Fruit fly (Drosophila melanogaster): Measurements from ENCODE around the gene Lip4.

Gene Lip4

DNA sequence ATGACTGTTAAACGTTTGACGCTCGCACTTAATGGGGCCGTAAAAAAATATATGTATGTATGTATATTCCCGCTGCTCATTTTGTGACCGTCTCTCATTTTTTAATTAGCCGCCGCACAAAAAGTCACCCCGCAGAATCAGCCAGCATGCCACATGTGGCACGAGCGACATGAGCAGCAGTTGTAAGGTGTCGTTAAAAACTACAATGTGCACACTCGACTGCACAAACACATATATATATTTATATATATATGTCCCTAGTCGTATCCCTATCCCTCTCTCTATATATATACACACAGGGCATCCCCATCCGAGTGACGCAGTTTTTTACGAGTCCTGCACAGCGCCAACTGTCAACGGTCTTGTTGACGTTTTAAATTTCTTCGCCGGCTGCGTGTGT, 26.3 kb downstream of the Lip4 start:
- TF ChIP-seq Sin3A (optimal IDR thresholded peaks at IDR 0.05) (no peak), psq (optimal IDR thresholded peaks at IDR 0.05) (no peak)

DNA sequence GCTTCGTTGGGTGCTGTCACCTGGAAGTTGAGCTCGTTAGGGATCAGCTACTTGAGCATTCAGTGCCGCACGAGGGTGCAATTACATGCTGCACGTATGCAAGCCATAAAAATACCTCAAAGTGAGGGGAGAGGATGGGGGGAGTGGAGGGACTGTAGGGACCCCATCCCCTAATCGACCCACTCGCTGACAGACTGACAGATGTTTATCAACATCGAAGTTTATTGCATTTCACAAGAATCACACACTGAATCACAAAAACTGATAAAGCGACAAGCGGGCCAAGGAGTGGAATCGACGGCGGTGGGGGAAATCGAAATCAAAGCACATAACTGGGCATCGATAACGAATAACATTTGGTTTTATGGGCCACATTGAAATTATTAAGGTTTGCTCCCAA, 27.3 kb downstream of the Lip4 start:
- TF ChIP-seq h (optimal IDR thresholded peaks at IDR 0.05) (no peak), psq (optimal IDR thresholded peaks at IDR 0.05) (no peak), Sin3A (optimal IDR thresholded peaks at IDR 0.05) (no peak), Myc (optimal IDR thresholded peaks at IDR 0.05) (no peak), insv (optimal IDR thresholded peaks at IDR 0.05) (no peak)

DNA sequence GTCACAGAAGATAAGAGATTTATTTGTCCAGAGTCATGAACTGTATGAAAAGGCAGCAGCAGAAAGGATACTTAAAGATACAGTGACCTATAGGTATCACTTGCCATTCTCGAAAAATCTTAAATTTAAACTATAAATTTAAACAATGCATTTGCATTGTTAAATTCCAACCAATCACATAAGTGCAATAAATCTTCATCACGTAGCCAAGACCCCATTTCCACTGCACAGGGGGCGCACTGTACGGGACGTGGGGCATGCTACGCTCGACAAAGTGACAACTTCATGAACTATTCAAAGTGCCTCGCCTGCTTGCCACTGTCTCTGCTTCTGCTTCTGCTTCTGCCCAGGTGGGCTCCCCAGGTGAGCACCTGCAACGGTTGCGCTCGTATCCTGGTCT, 27.9 kb downstream of the Lip4 start:
- TF ChIP-seq h (optimal IDR thresholded peaks at IDR 0.05) (no peak), psq (optimal IDR thresholded peaks at IDR 0.05) (no peak), Sin3A (optimal IDR thresholded peaks at IDR 0.05) (no peak), insv (optimal IDR thresholded peaks at IDR 0.05) (no peak)

DNA sequence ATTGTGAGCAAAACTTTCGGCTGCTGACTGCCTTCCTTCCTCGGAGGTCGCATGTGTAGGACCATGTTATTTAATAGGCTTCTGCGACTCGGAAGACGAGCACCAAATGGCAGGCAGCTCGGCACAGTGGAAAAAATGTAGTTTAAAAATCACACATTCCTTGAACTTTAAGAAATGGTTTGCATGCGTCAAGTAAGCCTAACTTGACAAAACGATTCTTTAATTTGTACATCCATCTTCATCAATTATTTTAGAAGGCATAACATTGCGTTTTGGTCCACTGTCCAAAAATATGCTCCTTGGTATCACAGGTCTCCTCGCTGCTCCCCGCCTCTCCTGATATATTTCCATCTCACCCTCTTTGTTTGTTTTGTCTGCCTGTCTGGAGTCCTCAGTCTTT, 38.3 kb downstream of the Lip4 start:
- no peak for TF ChIP-seq psq (optimal IDR thresholded peaks at IDR 0.05)
- TF ChIP-seq Sin3A (optimal IDR thresholded peaks at IDR 0.05), result no peak
- TF ChIP-seq Myc (optimal IDR thresholded peaks at IDR 0.05), result no peak
- no peak for TF ChIP-seq h (optimal IDR thresholded peaks at IDR 0.05)
- TF ChIP-seq insv (optimal IDR thresholded peaks at IDR 0.05), result no peak
- TF ChIP-seq ttk (optimal IDR thresholded peaks at IDR 0.05), result no peak

DNA sequence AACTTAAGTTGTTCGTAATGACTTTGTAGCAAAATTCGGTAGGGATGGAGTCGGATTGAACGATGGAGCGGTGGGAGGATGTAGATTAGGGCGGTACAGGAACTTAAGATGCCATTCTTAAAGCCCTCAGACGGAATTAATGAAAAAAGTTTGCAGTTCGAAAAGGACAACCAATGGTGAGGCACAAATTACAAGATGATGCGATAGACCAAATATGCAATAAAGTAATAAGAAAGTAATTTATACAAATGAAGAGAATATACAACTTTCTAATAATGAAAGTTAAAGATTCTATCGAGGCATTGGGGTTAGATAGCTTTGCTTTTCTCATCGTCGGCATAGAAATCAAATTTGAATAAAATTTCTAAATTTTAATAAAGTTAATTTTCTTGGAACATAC, 39.6 kb downstream of the Lip4 start, which contains the start of gene CG6138:
Gene CG6138, plus strand, starts transcription at position 301 of the 400 bp plus-strand sequence.
- no peak for TF ChIP-seq Myc (optimal IDR thresholded peaks at IDR 0.05)
- no peak for TF ChIP-seq h (optimal IDR thresholded peaks at IDR 0.05)
- TF ChIP-seq insv (optimal IDR thresholded peaks at IDR 0.05), result no peak
- TF ChIP-seq ttk (optimal IDR thresholded peaks at IDR 0.05), result no peak
- TF ChIP-seq psq (optimal IDR thresholded peaks at IDR 0.05), result no peak
- no peak for TF ChIP-seq Sin3A (optimal IDR thresholded peaks at IDR 0.05)

DNA sequence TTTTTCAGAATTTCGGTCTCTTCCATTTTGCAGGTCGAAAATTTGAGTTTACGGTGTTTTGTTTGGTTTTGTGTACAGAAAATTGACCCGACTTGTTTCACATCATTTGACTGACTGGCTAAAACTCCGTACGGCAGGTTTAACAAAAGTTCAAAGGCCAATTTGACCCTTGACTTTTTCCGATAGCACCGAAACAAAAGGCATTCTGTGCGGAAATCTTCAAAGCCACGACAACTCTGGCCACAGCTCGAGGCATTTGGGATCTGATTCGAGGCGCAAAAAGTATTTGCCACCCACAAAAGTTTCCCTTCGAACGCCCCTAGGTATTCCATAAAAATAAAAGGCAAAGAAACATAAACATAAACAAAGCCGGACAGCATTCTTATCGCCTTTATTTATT, 50.3 kb downstream of the Lip4 start, which contains the start of gene w-cup:
Gene w-cup, minus strand, starts transcription at position 101 of the 400 bp plus-strand sequence.
- TF ChIP-seq Sin3A (optimal IDR thresholded peaks at IDR 0.05), result no peak
- no peak for TF ChIP-seq h (optimal IDR thresholded peaks at IDR 0.05)
- no peak for TF ChIP-seq psq (optimal IDR thresholded peaks at IDR 0.05)
- no peak for TF ChIP-seq insv (optimal IDR thresholded peaks at IDR 0.05)
- TF ChIP-seq Myc (optimal IDR thresholded peaks at IDR 0.05), result no peak
- no peak for TF ChIP-seq ttk (optimal IDR thresholded peaks at IDR 0.05)

DNA sequence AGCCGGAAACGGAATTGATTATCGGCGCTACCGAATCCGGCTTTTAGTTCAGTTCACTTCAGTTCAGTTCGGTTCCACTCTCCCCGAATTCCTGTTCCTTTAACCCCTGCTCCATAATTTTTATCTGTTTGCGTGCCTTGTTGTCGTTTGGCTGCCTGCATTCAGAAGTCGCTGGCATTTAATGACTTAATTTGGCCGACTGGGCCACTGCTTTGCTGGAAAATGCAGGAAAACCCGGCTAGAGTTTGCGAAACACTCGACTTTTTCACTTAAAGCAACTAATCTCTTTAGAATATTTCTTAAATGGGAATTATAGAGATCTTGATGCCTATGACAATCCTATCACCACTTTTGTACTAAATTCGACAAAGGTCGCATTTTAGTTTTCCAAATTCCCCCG, 52.1 kb downstream of the Lip4 start, which contains the start of gene CG34160:
Gene CG34160, plus strand, starts transcription at position 301 of the 400 bp plus-strand sequence.
- no peak for TF ChIP-seq Myc (optimal IDR thresholded peaks at IDR 0.05)
- no peak for TF ChIP-seq ttk (optimal IDR thresholded peaks at IDR 0.05)
- no peak for TF ChIP-seq h (optimal IDR thresholded peaks at IDR 0.05)
- no peak for TF ChIP-seq insv (optimal IDR thresholded peaks at IDR 0.05)
- TF ChIP-seq Sin3A (optimal IDR thresholded peaks at IDR 0.05), result no peak
- no peak for TF ChIP-seq psq (optimal IDR thresholded peaks at IDR 0.05)
